Worm (Caenorhabditis elegans) whole organism, midembryonic: Measurements from ENCODE around the gene sdz-10.

Experiments
- T22C8.4 ChIP-seq: fragments of 200-800 bp; sonication (Bioruptor generic); IDR thresholded peaks from 2 replicates; pipeline ENCODE4 v1.3.6; 2022; ENCODE audit warnings: missing genetic modification characterization, missing compliant biosample characterization
- cog-1 ChIP-seq: sonication (generic microtip); optimal IDR thresholded peaks from 2 replicates; lab custom pipeline; 2016; ENCODE audit warnings: missing genetic modification characterization, missing compliant biosample characterization
- flt-1 ChIP-seq: fragments of 200-800 bp; sonication (Bioruptor generic); IDR thresholded peaks from 2 replicates; pipeline ENCODE4 v1.3.6; 2022; ENCODE audit warnings: missing genetic modification characterization, missing compliant biosample characterization
- klf-2 ChIP-seq: fragments of 200-800 bp; sonication (Bioruptor generic); conservative IDR thresholded peaks from 2 replicates; pipeline ENCODE4 v1.3.6; 2022; ENCODE audit warnings: missing genetic modification reagents, missing genetic modification characterization, missing compliant biosample characterization
- med-1 ChIP-seq: sonication (generic microtip); optimal IDR thresholded peaks from 2 replicates; lab custom pipeline; 2017; ENCODE audit warnings: missing genetic modification characterization, mild to moderate bottlenecking, missing compliant biosample characterization, antibody characterized with exemption, missing genetic modification reagents; ENCODE audit not compliant: insufficient read depth
- ref-1 ChIP-seq: fragments of 200-800 bp; sonication (Bioruptor generic); conservative IDR thresholded peaks from 2 replicates; pipeline ENCODE4 v1.3.6; 2022; ENCODE audit warnings: missing genetic modification reagents, missing genetic modification characterization, missing compliant biosample characterization
- tab-1 ChIP-seq: fragments of 200-800 bp; sonication (Bioruptor generic); IDR thresholded peaks from 2 replicates; pipeline ENCODE4 v1.3.6; 2022; ENCODE audit warnings: missing genetic modification characterization, missing compliant biosample characterization
- ztf-23 ChIP-seq: fragments of 200-800 bp; sonication (Bioruptor generic); IDR thresholded peaks from 2 replicates; pipeline ENCODE4 v1.3.6; 2022; ENCODE audit warnings: missing genetic modification reagents, missing genetic modification characterization, missing compliant biosample characterization
- ztf-29 ChIP-seq: fragments of 200-800 bp; sonication (Bioruptor generic); IDR thresholded peaks from 2 replicates; pipeline ENCODE4 v1.3.6; 2022; ENCODE audit warnings: missing genetic modification reagents, missing genetic modification characterization, missing compliant biosample characterization

sdz-10 gene

DNA sequence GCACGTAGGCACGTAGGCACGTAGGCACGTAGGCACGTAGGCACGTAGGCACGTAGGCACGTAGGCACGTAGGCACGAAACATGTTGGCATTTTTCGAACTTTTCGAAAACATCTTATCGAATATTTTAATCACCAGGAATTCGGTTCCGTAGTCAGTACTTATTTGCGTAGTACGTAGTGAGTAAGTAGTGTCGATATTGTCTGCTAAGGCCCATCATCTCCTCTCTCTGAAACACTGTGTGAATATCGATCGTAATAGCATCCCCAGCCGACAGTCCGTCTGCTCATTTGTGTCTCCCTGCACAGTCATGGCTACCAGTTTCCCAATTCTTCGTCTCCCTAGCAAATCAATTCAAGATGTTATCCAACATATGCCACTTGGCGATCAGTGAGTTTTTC lies 10.0 kb downstream of the sdz-10 start, which contains the start of gene fbxb-106:
fbxb-106 (plus strand) TSS at position 301 of the 400 bp plus-strand sequence.
- TF ChIP-seq ztf-29 (GFP tag; lab: Robert Waterston, UW) (no peak), tab-1 (no peak), ref-1 (GFP tag; lab: Robert Waterston, UW) (no peak), klf-2 (GFP tag; lab: Robert Waterston, UW) (no peak)

DNA sequence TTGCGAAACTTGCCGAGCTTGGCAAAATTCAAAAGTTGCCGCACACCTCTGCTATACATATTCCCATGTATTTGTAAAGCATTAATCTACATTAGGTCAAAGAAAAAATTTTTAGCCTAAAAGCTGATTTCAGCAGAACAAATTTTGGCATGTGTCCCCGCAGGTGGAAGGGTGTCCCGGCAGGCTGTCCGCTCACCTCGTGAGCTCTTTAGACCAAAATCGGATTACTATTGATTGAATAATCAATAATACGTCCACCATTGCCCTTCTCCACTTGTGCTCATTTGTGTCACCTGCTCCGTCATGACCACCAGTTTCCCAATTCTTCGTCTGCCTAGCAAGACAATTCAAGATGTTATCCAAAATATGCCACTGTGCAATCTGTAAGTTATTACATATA lies 13.6 kb downstream of the sdz-10 start, which contains the start of gene fbxb-107:
fbxb-107 (plus strand) TSS at position 297 of the 400 bp plus-strand sequence.
- no peak for TF ChIP-seq cog-1 (tag; lab: Kevin White, UChicago)
- no peak for TF ChIP-seq ztf-29 (GFP tag; lab: Robert Waterston, UW)
- peak; percentile 18; the same call in 1 of the 2 replicates for TF ChIP-seq T22C8.4

DNA sequence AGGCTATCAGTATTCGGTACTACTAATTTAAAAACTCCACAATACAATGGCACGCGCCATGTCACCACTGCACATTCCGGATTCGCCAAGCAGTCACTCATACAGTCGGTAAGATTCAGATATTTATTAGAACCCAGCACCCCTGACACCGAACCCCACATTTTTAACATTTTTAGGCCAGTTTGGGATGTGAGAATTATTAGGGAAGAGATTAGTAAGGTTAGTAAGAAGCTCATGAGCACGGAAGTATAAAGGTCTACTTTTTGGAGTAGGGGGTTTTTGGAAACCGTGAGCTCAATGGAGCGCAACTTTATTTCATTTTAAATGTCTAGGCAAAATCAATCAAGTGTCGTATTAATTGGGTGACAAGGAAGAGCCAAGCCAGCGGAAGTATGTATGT lies 14.1 kb downstream of the sdz-10 start, which contains the start of gene F29A7.8:
F29A7.8 (minus strand) TSS at position 101 of the 400 bp plus-strand sequence.
- TF ChIP-seq T22C8.4, result no peak
- no peak for TF ChIP-seq ref-1 (GFP tag; lab: Robert Waterston, UW)
- TF ChIP-seq klf-2 (GFP tag; lab: Robert Waterston, UW), result no peak
- no peak for TF ChIP-seq flt-1 (GFP tag; lab: Robert Waterston, UW)
- no peak for TF ChIP-seq med-1 (GFP tag; lab: Kevin White, UChicago)
- TF ChIP-seq cog-1 (tag; lab: Kevin White, UChicago), result no peak
- TF ChIP-seq ztf-29 (GFP tag; lab: Robert Waterston, UW), result no peak
- no peak for TF ChIP-seq tab-1
- no peak for TF ChIP-seq ztf-23 (GFP tag; lab: Robert Waterston, UW)

DNA sequence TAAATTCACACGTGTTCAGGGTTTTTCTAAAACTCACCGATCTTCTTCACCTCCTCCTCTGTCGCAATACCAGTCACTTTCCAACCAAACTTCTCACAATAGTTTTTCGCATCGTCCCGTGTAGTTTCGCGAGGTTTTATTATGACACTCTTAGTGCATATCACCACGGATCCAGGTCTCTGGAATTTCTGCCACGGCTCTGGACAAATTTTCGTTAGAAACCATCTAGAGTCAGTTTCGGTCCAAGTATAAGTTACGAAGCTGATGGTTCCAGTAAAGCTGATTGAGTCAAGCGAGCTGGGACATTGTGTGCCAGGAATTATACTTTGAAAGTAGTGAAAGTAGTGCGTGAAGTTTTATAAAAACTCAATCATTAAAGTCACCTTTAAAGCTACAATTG lies 15.7 kb downstream of the sdz-10 start:
- TF ChIP-seq ztf-23 (GFP tag; lab: Robert Waterston, UW) (no peak), tab-1 (no peak), ref-1 (GFP tag; lab: Robert Waterston, UW) (no peak), ztf-29 (GFP tag; lab: Robert Waterston, UW) (no peak), klf-2 (GFP tag; lab: Robert Waterston, UW) (no peak), med-1 (GFP tag; lab: Kevin White, UChicago) (no peak), T22C8.4 (no peak), flt-1 (GFP tag; lab: Robert Waterston, UW) (no peak), cog-1 (tag; lab: Kevin White, UChicago) (no peak)

DNA sequence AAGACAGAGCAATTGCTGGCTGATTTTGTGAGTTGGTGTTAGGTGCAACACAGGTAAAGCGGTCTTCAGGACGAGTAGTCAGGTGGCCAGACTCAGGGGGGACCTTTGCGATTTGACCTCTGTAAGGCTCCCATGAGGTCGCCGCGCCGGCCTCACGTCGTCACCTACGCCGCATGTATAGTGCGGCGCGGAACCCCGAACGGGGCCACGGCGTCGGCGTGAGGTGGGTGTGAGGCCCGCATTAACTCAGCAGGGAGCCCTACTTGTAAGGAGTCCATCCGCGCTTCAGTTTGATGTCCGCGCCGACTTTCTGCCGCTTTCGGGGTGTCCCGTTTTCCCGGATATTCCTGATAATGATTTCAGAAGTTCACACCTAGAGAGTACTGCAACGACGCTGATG lies 17.5 kb downstream of the sdz-10 start:
- no peak for TF ChIP-seq med-1 (GFP tag; lab: Kevin White, UChicago)
- TF ChIP-seq klf-2 (GFP tag; lab: Robert Waterston, UW), result no peak
- TF ChIP-seq ztf-29 (GFP tag; lab: Robert Waterston, UW), result no peak
- TF ChIP-seq ref-1 (GFP tag; lab: Robert Waterston, UW), result no peak
- no peak for TF ChIP-seq ztf-23 (GFP tag; lab: Robert Waterston, UW)
- TF ChIP-seq tab-1, result no peak
- TF ChIP-seq flt-1 (GFP tag; lab: Robert Waterston, UW), result no peak
- TF ChIP-seq T22C8.4, result no peak
- no peak for TF ChIP-seq cog-1 (tag; lab: Kevin White, UChicago)

DNA sequence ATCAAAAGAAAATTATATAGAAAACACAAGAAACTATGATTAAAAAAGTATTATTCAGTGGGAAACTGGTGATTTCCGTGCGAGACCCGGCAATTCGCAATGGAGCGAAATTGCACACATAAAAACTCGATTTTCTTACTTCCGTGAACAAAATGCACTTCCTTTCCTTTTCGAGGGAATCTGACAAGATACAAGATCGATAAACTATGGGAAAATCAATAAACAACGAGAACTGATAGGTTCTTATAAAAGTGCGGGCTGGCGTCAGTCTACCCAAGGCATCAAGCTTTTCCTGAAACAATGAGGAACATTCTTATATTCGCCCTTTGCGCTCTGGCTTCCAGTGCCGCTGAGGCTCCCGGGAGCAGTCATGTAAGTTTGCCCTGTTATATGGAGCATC lies 19.1 kb downstream of the sdz-10 start, which contains the start of gene F29A7.3:
F29A7.3 (plus strand) TSS at position 301 of the 400 bp plus-strand sequence.
- TF ChIP-seq flt-1 (GFP tag; lab: Robert Waterston, UW) (no peak), ztf-23 (GFP tag; lab: Robert Waterston, UW) (no peak), tab-1 (no peak), T22C8.4 (no peak)

DNA sequence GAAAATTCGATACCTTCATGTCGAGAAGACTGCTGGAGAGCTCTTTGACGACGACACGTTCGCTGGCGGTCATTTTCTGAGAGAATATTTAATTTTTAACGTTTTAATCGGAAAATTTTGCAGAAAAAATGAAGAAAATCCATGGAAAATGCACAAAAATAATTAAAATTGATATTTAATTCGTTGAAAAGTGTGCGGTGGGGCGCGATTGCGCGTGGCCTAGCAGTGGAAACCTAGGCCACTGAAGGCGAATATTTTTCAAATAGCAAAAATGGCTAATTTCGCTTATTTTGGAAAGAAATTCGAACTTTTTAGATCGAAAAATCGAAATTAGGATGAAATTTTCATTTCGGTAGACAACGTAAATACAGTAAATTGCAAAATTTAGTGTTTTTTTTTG lies 19.5 kb downstream of the sdz-10 start, which contains the start of gene F29A7.6:
F29A7.6 (minus strand) TSS at position 76 of the 400 bp plus-strand sequence.
- TF ChIP-seq flt-1 (GFP tag; lab: Robert Waterston, UW) (peak; percentile 65), cog-1 (tag; lab: Kevin White, UChicago) (peak; percentile 20), med-1 (GFP tag; lab: Kevin White, UChicago) (no peak), ztf-23 (GFP tag; lab: Robert Waterston, UW) (peak; percentile 72; the same call in 1 of the 2 replicates)

DNA sequence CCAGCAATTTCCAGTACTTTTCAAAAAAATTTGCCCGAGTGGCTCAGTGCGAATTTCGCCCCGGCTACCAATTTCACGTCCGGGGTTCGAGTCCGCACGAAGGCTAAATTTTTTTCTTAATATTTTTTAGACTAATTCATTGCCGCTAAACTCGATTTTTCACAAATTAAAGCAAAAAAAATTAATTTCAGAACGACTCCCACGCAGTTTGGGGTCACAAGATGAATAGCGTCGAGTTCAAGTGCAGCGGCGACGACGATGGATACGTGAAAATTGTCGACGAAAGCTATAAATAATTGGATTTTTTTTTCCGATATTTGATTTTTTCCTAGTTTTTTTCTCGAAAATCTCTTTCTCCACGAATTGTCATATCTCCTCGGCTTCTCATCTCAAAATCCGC lies 20.8 kb downstream of the sdz-10 start:
- TF ChIP-seq klf-2 (GFP tag; lab: Robert Waterston, UW), result no peak
- TF ChIP-seq ztf-29 (GFP tag; lab: Robert Waterston, UW), result no peak
- TF ChIP-seq ztf-23 (GFP tag; lab: Robert Waterston, UW), result no peak
- no peak for TF ChIP-seq ref-1 (GFP tag; lab: Robert Waterston, UW)
- TF ChIP-seq cog-1 (tag; lab: Kevin White, UChicago), result no peak
- TF ChIP-seq tab-1, result no peak
- TF ChIP-seq flt-1 (GFP tag; lab: Robert Waterston, UW), result no peak
- TF ChIP-seq med-1 (GFP tag; lab: Kevin White, UChicago), result no peak
- no peak for TF ChIP-seq T22C8.4

DNA sequence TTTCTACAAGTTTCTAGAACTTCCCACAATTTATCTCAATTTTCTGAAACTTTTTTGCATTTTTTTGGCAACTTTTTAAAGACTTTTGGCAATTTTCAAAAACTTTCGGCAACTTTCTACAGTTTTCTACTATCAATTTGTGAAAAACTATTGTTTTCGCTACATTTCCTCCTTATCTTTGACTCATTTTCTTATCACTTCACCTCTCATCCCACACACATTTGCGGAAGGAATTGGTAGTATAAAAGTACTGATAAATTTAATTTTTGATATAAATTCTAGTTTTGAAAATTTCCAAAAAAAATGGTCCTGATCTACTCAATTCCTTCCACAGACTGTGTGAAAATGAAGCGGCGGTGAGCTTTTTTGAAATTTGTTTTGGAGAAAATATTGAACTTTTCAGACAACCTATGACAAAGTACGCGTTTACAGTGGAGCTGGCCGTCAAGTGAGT lies 22.4 kb downstream of the sdz-10 start, which contains the start of gene F29A7.4:
F29A7.4 (plus strand) TSS at position 404 of the 454 bp plus-strand sequence.
- TF ChIP-seq cog-1 (tag; lab: Kevin White, UChicago), result no peak
- TF ChIP-seq med-1 (GFP tag; lab: Kevin White, UChicago), result no peak
- TF ChIP-seq ztf-29 (GFP tag; lab: Robert Waterston, UW), result no peak
- no peak for TF ChIP-seq tab-1
- TF ChIP-seq T22C8.4, result no peak
- no peak for TF ChIP-seq flt-1 (GFP tag; lab: Robert Waterston, UW)
- TF ChIP-seq ref-1 (GFP tag; lab: Robert Waterston, UW), result no peak
- no peak for TF ChIP-seq klf-2 (GFP tag; lab: Robert Waterston, UW)
